Worm (Caenorhabditis elegans) whole organism, midembryonic: Measurements from ENCODE around the gene C48D1.5.

Experiments used
- cog-1 ChIP-seq: sonication (generic microtip); optimal IDR thresholded peaks from 2 replicates; lab custom pipeline; 2016; ENCODE audit warnings: missing genetic modification characterization, missing compliant biosample characterization
- ref-1 ChIP-seq: fragments of 200-800 bp; sonication (Bioruptor generic); conservative IDR thresholded peaks from 2 replicates; pipeline ENCODE4 v1.3.6; 2022; ENCODE audit warnings: missing genetic modification reagents, missing genetic modification characterization, missing compliant biosample characterization
- tab-1 ChIP-seq: fragments of 200-800 bp; sonication (Bioruptor generic); IDR thresholded peaks from 2 replicates; pipeline ENCODE4 v1.3.6; 2022; ENCODE audit warnings: missing genetic modification characterization, missing compliant biosample characterization
- ztf-29 ChIP-seq: fragments of 200-800 bp; sonication (Bioruptor generic); IDR thresholded peaks from 2 replicates; pipeline ENCODE4 v1.3.6; 2022; ENCODE audit warnings: missing genetic modification reagents, missing genetic modification characterization, missing compliant biosample characterization

DNA sequence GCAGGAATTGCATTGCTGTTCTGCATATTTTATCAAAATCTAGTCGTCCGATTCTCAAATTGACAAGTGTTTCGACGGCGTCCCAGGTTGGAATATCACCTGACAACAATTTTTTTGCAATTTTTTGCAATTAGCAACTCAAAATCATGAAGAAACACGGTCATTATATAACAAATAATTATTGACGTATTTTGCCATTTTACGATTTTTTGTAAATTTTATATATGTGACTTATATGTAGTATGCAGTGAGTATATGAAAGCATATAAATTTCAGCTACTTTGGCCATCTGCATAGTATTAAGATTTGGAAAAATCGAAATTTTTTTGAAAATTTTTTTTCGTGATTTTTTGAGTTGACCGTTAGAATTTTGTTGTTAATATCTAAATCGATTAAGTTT is 41.0 kb upstream of the C48D1.5 start, which contains the start of gene F58D2.3:
- TF ChIP-seq cog-1 (tag; lab: Kevin White, UChicago) (no peak), ref-1 (no peak), tab-1 (GFP tag; lab: Robert Waterston, UW) (no peak), ztf-29 (no peak)
